Fruit fly (Drosophila melanogaster) whole organism, embryonic: ENCODE results near the gene CG31131.

Experiments used
- ATbp ChIP-seq: fragments of 200-800 bp; sonication (Bioruptor generic); optimal IDR thresholded peaks from 2 replicates; lab custom pipeline; 2017; ENCODE audit warnings: missing biosample characterization, mild to moderate bottlenecking, missing genetic modification characterization, missing genetic modification reagents
- Asciz ChIP-seq: fragments of 200-800 bp; sonication (Bioruptor generic); optimal IDR thresholded peaks from 2 replicates; lab custom pipeline; 2017; ENCODE audit warnings: missing biosample characterization, mild to moderate bottlenecking, missing genetic modification characterization, missing genetic modification reagents
- Atf-2 ChIP-seq: fragments of 200-800 bp; sonication (Bioruptor generic); optimal IDR thresholded peaks from 2 replicates; lab custom pipeline; 2016; ENCODE audit warnings: missing biosample characterization, missing genetic modification characterization
- Atf6 ChIP-seq: fragments of 200-800 bp; sonication (Bioruptor generic); IDR thresholded peaks from 2 replicates; pipeline ENCODE4 v1.3.6; 2022; ENCODE audit warnings: missing biosample characterization, missing genetic modification characterization
- CG10565 ChIP-seq: fragments of 200-800 bp; sonication (Bioruptor generic); optimal IDR thresholded peaks from 3 replicates; lab custom pipeline; 2016; ENCODE audit warnings: missing biosample characterization, mild to moderate bottlenecking, missing genetic modification characterization
- CG11723 ChIP-seq: fragments of 200-800 bp; sonication (Bioruptor generic); optimal IDR thresholded peaks from 2 replicates; lab custom pipeline; 2017; ENCODE audit warnings: missing biosample characterization, mild to moderate bottlenecking, missing genetic modification characterization
- CG1233 ChIP-seq: fragments of 200-800 bp; sonication (Bioruptor generic); optimal IDR thresholded peaks from 4 replicates; lab custom pipeline; 2018; ENCODE audit warnings: missing biosample characterization, mild to moderate bottlenecking, missing genetic modification characterization
- CG12744 ChIP-seq: fragments of 200-800 bp; sonication (Bioruptor generic); optimal IDR thresholded peaks from 2 replicates; lab custom pipeline; 2016; ENCODE audit warnings: missing biosample characterization, missing genetic modification characterization
- CG15073 ChIP-seq: fragments of 200-800 bp; sonication (Bioruptor generic); optimal IDR thresholded peaks from 2 replicates; lab custom pipeline; 2016; ENCODE audit warnings: missing biosample characterization, missing genetic modification characterization
- CG15601 ChIP-seq: fragments of 200-800 bp; sonication (Bioruptor generic); optimal IDR thresholded peaks from 3 replicates; lab custom pipeline; 2019; ENCODE audit warnings: missing biosample characterization, mild to moderate bottlenecking, missing genetic modification characterization, moderate library complexity
- CG16863 ChIP-seq: fragments of 200-800 bp; sonication (Bioruptor generic); optimal IDR thresholded peaks from 3 replicates; lab custom pipeline; 2016; ENCODE audit warnings: missing biosample characterization, missing genetic modification characterization
- CG3281 ChIP-seq: fragments of 200-800 bp; sonication (Bioruptor generic); optimal IDR thresholded peaks from 3 replicates; lab custom pipeline; 2017; ENCODE audit warnings: missing biosample characterization, mild to moderate bottlenecking, missing genetic modification characterization
- CG3838 ChIP-seq: fragments of 200-800 bp; sonication (Bioruptor generic); optimal IDR thresholded peaks from 3 replicates; lab custom pipeline; 2016; ENCODE audit warnings: missing biosample characterization, missing genetic modification characterization
- CG4707 ChIP-seq: fragments of 200-800 bp; sonication (Bioruptor generic); optimal IDR thresholded peaks from 2 replicates; lab custom pipeline; 2018; ENCODE audit warnings: missing biosample characterization, mild to moderate bottlenecking, missing genetic modification characterization, moderate library complexity
- CG6254 ChIP-seq: fragments of 200-800 bp; sonication (Bioruptor generic); optimal IDR thresholded peaks from 3 replicates; lab custom pipeline; 2017; ENCODE audit warnings: mild to moderate bottlenecking, missing biosample characterization, missing genetic modification reagents, missing genetic modification characterization
- CG6765 ChIP-seq: fragments of 200-800 bp; sonication (Bioruptor generic); optimal IDR thresholded peaks from 3 replicates; lab custom pipeline; 2017; ENCODE audit warnings: missing biosample characterization, mild to moderate bottlenecking, missing genetic modification characterization
- CG6854 ChIP-seq: fragments of 200-800 bp; sonication (Bioruptor generic); optimal IDR thresholded peaks from 3 replicates; lab custom pipeline; 2017; ENCODE audit warnings: missing biosample characterization, mild to moderate bottlenecking, missing genetic modification characterization
- CG7271 ChIP-seq: fragments of 200-800 bp; sonication (Bioruptor generic); optimal IDR thresholded peaks from 2 replicates; lab custom pipeline; 2018; ENCODE audit warnings: missing biosample characterization, mild to moderate bottlenecking, missing genetic modification characterization, moderate library complexity
- CG7372 ChIP-seq: fragments of 200-800 bp; sonication (Bioruptor generic); IDR thresholded peaks from 2 replicates; pipeline ENCODE4 v1.3.6; 2022; ENCODE audit warnings: missing biosample characterization, missing genetic modification characterization
- CG8089 ChIP-seq: fragments of 200-800 bp; sonication (Bioruptor generic); optimal IDR thresholded peaks from 3 replicates; lab custom pipeline; 2016; ENCODE audit warnings: missing biosample characterization, missing genetic modification characterization
- CG8290 ChIP-seq, 3 experiments: fragments of 200-800 bp; sonication (Bioruptor generic); optimal IDR thresholded peaks; 2 replicates each; lab custom pipeline; 2016 to 2019; ENCODE audit warnings: missing biosample characterization in 3 of 3, missing genetic modification characterization in 3 of 3, mild to moderate bottlenecking in 2 of 3, moderate library complexity in 1 of 3
- CG9215 ChIP-seq: fragments of 200-800 bp; sonication (Bioruptor generic); IDR thresholded peaks from 2 replicates; pipeline ENCODE4 v1.3.6; 2022; ENCODE audit warnings: missing biosample characterization, missing genetic modification characterization
- CTCF ChIP-seq: fragments of 200-800 bp; sonication (Bioruptor generic); optimal IDR thresholded peaks from 2 replicates; lab custom pipeline; 2017; ENCODE audit warnings: missing biosample characterization, mild to moderate bottlenecking, missing genetic modification characterization, moderate library complexity
- Dek ChIP-seq: fragments of 200-800 bp; sonication (Bioruptor generic); optimal IDR thresholded peaks from 3 replicates; lab custom pipeline; 2019; ENCODE audit warnings: missing biosample characterization, mild to moderate bottlenecking, missing genetic modification characterization, moderate library complexity
- Dfd ChIP-seq, 2 experiments: fragments of >200 bp; optimal IDR thresholded peaks; 2 replicates each; lab custom pipeline; 2017; ENCODE audit warnings: missing biosample characterization in 2 of 2, missing genetic modification characterization in 2 of 2
- Doc3 ChIP-seq: fragments of 200-800 bp; sonication (Bioruptor generic); IDR thresholded peaks from 3 replicates; pipeline ENCODE4 v1.3.6; 2022; ENCODE audit warnings: missing biosample characterization, missing genetic modification characterization; ENCODE audit not compliant: partially characterized antibody
- Gsc ChIP-seq: fragments of 200-800 bp; sonication (Bioruptor generic); IDR thresholded peaks from 2 replicates; pipeline ENCODE4 v1.3.6; 2022; ENCODE audit warnings: missing biosample characterization, missing genetic modification characterization
- H15 ChIP-seq: fragments of 200-800 bp; sonication (Bioruptor generic); IDR thresholded peaks from 3 replicates; pipeline ENCODE4 v1.3.6; 2022; ENCODE audit warnings: missing biosample characterization, missing genetic modification characterization
- Lim3 ChIP-seq: fragments of 200-800 bp; sonication (Bioruptor generic); IDR thresholded peaks from 2 replicates; pipeline ENCODE4 v1.3.6; 2022; ENCODE audit warnings: missing biosample characterization, missing genetic modification characterization
- NK7.1 ChIP-seq: fragments of 200-800 bp; sonication (Bioruptor generic); optimal IDR thresholded peaks from 3 replicates; lab custom pipeline; 2016; ENCODE audit warnings: missing biosample characterization, missing genetic modification characterization
- NfI ChIP-seq: fragments of 200-800 bp; sonication (Bioruptor generic); optimal IDR thresholded peaks from 3 replicates; lab custom pipeline; 2018; ENCODE audit warnings: missing biosample characterization, mild to moderate bottlenecking, missing genetic modification characterization, moderate library complexity
- Sry-β ChIP-seq: fragments of 200-800 bp; sonication (Bioruptor generic); optimal IDR thresholded peaks from 2 replicates; lab custom pipeline; 2018; ENCODE audit warnings: missing biosample characterization, mild to moderate bottlenecking, missing genetic modification characterization, moderate library complexity
- br ChIP-seq: fragments of >200 bp; optimal IDR thresholded peaks from 2 replicates; lab custom pipeline; 2017
- crc ChIP-seq: fragments of 200-800 bp; sonication (Bioruptor generic); optimal IDR thresholded peaks from 2 replicates; lab custom pipeline; 2016; ENCODE audit warnings: missing biosample characterization, missing genetic modification characterization
- da ChIP-seq: fragments of 200-800 bp; sonication (Bioruptor generic); optimal IDR thresholded peaks from 2 replicates; lab custom pipeline; 2016; ENCODE audit warnings: missing biosample characterization, missing genetic modification characterization
- dm ChIP-seq: fragments of 200-800 bp; sonication (Bioruptor generic); optimal IDR thresholded peaks from 3 replicates; lab custom pipeline; 2016; ENCODE audit warnings: missing biosample characterization, missing genetic modification characterization
- dmrt11E ChIP-seq: fragments of 200-800 bp; sonication (Bioruptor generic); optimal IDR thresholded peaks from 3 replicates; lab custom pipeline; 2018; ENCODE audit warnings: missing biosample characterization, mild to moderate bottlenecking, missing genetic modification characterization, moderate library complexity
- eve ChIP-seq, 2 experiments: fragments of >200 bp; optimal IDR thresholded peaks; 2 replicates each; lab custom pipeline; 2017; ENCODE audit warnings: missing biosample characterization in 2 of 2, missing genetic modification characterization in 2 of 2
- gsb ChIP-seq: fragments of 200-800 bp; sonication (Bioruptor generic); IDR thresholded peaks from 2 replicates; pipeline ENCODE4 v1.3.6; 2022; ENCODE audit warnings: missing biosample characterization, missing genetic modification characterization
- kah ChIP-seq: fragments of 200-800 bp; sonication (Bioruptor generic); optimal IDR thresholded peaks from 2 replicates; lab custom pipeline; 2018; ENCODE audit warnings: missing biosample characterization, mild to moderate bottlenecking, missing genetic modification characterization
- kay ChIP-seq: fragments of 200-800 bp; sonication (Bioruptor generic); optimal IDR thresholded peaks from 2 replicates; lab custom pipeline; 2016; ENCODE audit warnings: missing biosample characterization, missing genetic modification characterization
- org-1 ChIP-seq: fragments of 200-800 bp; sonication (Bioruptor generic); optimal IDR thresholded peaks from 2 replicates; lab custom pipeline; 2017; ENCODE audit warnings: missing biosample characterization, missing genetic modification characterization
- pros ChIP-seq: fragments of 200-800 bp; sonication (Bioruptor generic); optimal IDR thresholded peaks from 3 replicates; lab custom pipeline; 2019; ENCODE audit warnings: missing biosample characterization, mild to moderate bottlenecking, missing genetic modification characterization, moderate library complexity
- sd ChIP-seq: fragments of 200-800 bp; sonication (Bioruptor generic); optimal IDR thresholded peaks from 3 replicates; lab custom pipeline; 2018; ENCODE audit warnings: missing biosample characterization, mild to moderate bottlenecking, missing genetic modification characterization, moderate library complexity
- slbo ChIP-seq: fragments of 200-800 bp; sonication (Bioruptor generic); IDR thresholded peaks from 2 replicates; pipeline ENCODE4 v1.3.6; 2022; ENCODE audit warnings: missing biosample characterization, missing genetic modification characterization
- stc ChIP-seq: fragments of 200-800 bp; sonication (Bioruptor generic); IDR thresholded peaks from 2 replicates; pipeline ENCODE4 v1.3.6; 2022; ENCODE audit warnings: missing biosample characterization, missing genetic modification characterization
- tap ChIP-seq: fragments of 200-800 bp; optimal IDR thresholded peaks from 3 replicates; lab custom pipeline; 2019; ENCODE audit warnings: missing biosample characterization, mild to moderate bottlenecking, missing genetic modification characterization, moderate library complexity
- tin ChIP-seq: fragments of 200-800 bp; sonication (Bioruptor generic); optimal IDR thresholded peaks from 3 replicates; lab custom pipeline; 2016; ENCODE audit warnings: missing biosample characterization, missing genetic modification characterization
- unc-4 ChIP-seq: fragments of 200-800 bp; sonication (Bioruptor generic); IDR thresholded peaks from 2 replicates; pipeline ENCODE4 v1.3.6; 2022; ENCODE audit warnings: missing biosample characterization, missing genetic modification characterization; ENCODE audit not compliant: partially characterized antibody
- vnd ChIP-seq: fragments of 200-800 bp; sonication (Bioruptor generic); IDR thresholded peaks from 3 replicates; pipeline ENCODE4 v1.3.6; 2022; ENCODE audit warnings: missing biosample characterization, missing genetic modification characterization; ENCODE audit not compliant: partially characterized antibody
- vvl ChIP-seq: fragments of 200-800 bp; sonication (Bioruptor generic); IDR thresholded peaks from 2 replicates; pipeline ENCODE4 v1.3.6; 2022; ENCODE audit warnings: missing biosample characterization, missing genetic modification characterization

CG31131 gene

dm6 chr3R:27922673-27923175 is 40.3 kb downstream of the CG31131 start, which contains the start of gene RpL4 (continued):
- TF ChIP-seq kah (GFP tag; lab: Kevin White, UChicago): peak; percentile 75
- TF ChIP-seq unc-4 (GFP tag; lab: Robert Waterston, UW): no peak
- TF ChIP-seq vvl (GFP tag; lab: Robert Waterston, UW): peak; percentile 90
- peak; percentile 71 for TF ChIP-seq stc (GFP tag; lab: Robert Waterston, UW)
- TF ChIP-seq Sry-β (GFP tag; lab: Kevin White, UChicago): peak; percentile 88
- TF ChIP-seq eve (GFP tag; optimal IDR thresholded peaks at IDR 0.05; lab: Kevin White, UChicago): no peak
- peak; percentile 90 for TF ChIP-seq CG3281 (GFP tag; lab: Kevin White, UChicago)
- TF ChIP-seq CTCF: peak; percentile 45
- TF ChIP-seq CG6254 (GFP tag; lab: Kevin White, UChicago): peak; percentile 60
- TF ChIP-seq br (lab: Kevin White, UChicago): no peak
- TF ChIP-seq da: peak; percentile 40
- TF ChIP-seq dmrt11E (tag; lab: Kevin White, UChicago): peak; percentile 79
- peak; percentile 75 for TF ChIP-seq crc (GFP tag; lab: Kevin White, UChicago)
- TF ChIP-seq CG6854: peak; percentile 83
- TF ChIP-seq CG3838 (GFP tag; lab: Kevin White, UChicago): peak; percentile 77
- TF ChIP-seq ATbp (GFP tag; lab: Kevin White, UChicago): peak; percentile 84
- peak; percentile 92 for TF ChIP-seq CG1233 (GFP tag; lab: Kevin White, UChicago)
- peak; percentile 83 for TF ChIP-seq sd (tag; lab: Kevin White, UChicago)
- TF ChIP-seq CG9215: no peak
- no peak for TF ChIP-seq tap (tag; lab: Kevin White, UChicago)
- peak; percentile 67 for TF ChIP-seq tin (GFP tag; lab: Kevin White, UChicago)
- peak; percentile 74; the same call in 2 of the 3 replicates for TF ChIP-seq H15
- peak; percentile 53 for TF ChIP-seq Dek (tag; lab: Kevin White, UChicago)
- peak; percentile 61 for TF ChIP-seq CG16863 (GFP tag; lab: Kevin White, UChicago)
- peak; percentile 85 for TF ChIP-seq CG4707 (GFP tag; lab: Kevin White, UChicago)
- peak; percentile 71 for TF ChIP-seq org-1 (GFP tag; lab: Kevin White, UChicago)
- peak; percentile 94 for TF ChIP-seq dm (GFP tag; lab: Kevin White, UChicago)
- TF ChIP-seq kay (GFP tag; lab: Kevin White, UChicago): no peak
- TF ChIP-seq vnd (GFP tag; lab: Robert Waterston, UW): no peak
- no peak for TF ChIP-seq CG10565 (GFP tag; lab: Kevin White, UChicago)
- no peak for TF ChIP-seq Dfd (GFP tag; optimal IDR thresholded peaks at IDR 0.05; lab: Kevin White, UChicago)
- peak; percentile 86 for TF ChIP-seq CG7271
- peak; percentile 79 for TF ChIP-seq CG11723
- TF ChIP-seq NK7.1: peak; percentile 57
- no peak for TF ChIP-seq Doc3 (GFP tag; lab: Robert Waterston, UW)
- peak; percentile 75 for TF ChIP-seq slbo (GFP tag; lab: Robert Waterston, UW)
- no peak for TF ChIP-seq CG15073
- no peak for TF ChIP-seq Gsc (GFP tag; lab: Robert Waterston, UW)
- peak; percentile 93 for TF ChIP-seq CG6765 (GFP tag; lab: Kevin White, UChicago)
- TF ChIP-seq pros (GFP tag; lab: Kevin White, UChicago): peak; percentile 25
- peak; percentile 84 for TF ChIP-seq Asciz (GFP tag; lab: Kevin White, UChicago)
- TF ChIP-seq CG7372 (GFP tag; lab: Robert Waterston, UW): peak; percentile 67
- peak; percentile 78 for TF ChIP-seq CG12744 (GFP tag; lab: Kevin White, UChicago)
- peak; percentile 48 for TF ChIP-seq Atf-2 (GFP tag; lab: Kevin White, UChicago)
- TF ChIP-seq CG15601 (tag; lab: Kevin White, UChicago): peak; percentile 76
- peak; percentile 85 for TF ChIP-seq CG8290 (GFP tag; optimal IDR thresholded peaks at IDR 0.05; lab: Kevin White, UChicago)
- peak; percentile 86 to 91 for TF ChIP-seq CG8290 (tag; optimal IDR thresholded peaks at IDR 0.05; lab: Kevin White, UChicago)
- TF ChIP-seq Lim3 (GFP tag; lab: Robert Waterston, UW): no peak
- peak; percentile 78 for TF ChIP-seq CG8089
- peak; percentile 77 for TF ChIP-seq Atf6
- peak; percentile 51; the same call in 1 of the 2 replicates for TF ChIP-seq gsb (GFP tag; lab: Robert Waterston, UW)
- TF ChIP-seq NfI (GFP tag; lab: Kevin White, UChicago): peak; percentile 96
